Worm (Caenorhabditis elegans): ENCODE data around the gene F54B11.5.

The F54B11.5 gene

ce11 chrX:13633876-13634479 lies 38.1 kb upstream of the F54B11.5 start:
- TF ChIP-seq sox-2 (GFP tag; IDR thresholded peaks at IDR 0.05) (no peak), unc-42 (tag; optimal IDR thresholded peaks at IDR 0.05) (peak; percentile 79)

ce11 chrX:13633032-13633431 lies 37.2 kb upstream of the F54B11.5 start:
- TF ChIP-seq T23F11.4 (GFP tag; optimal IDR thresholded peaks at IDR 0.05): no peak

- TF ChIP-seq unc-3 (GFP tag; conservative IDR thresholded peaks at IDR 0.05) (no peak), unc-3 (tag; optimal IDR thresholded peaks at IDR 0.05) (peak; percentile 24), ceh-31 (tag; optimal IDR thresholded peaks at IDR 0.05) (peak; percentile 32), fkh-10 (GFP tag; optimal IDR thresholded peaks at IDR 0.05) (no peak), unc-42 (tag; optimal IDR thresholded peaks at IDR 0.05) (peak; percentile 67)
Observed at ce11 chrX:13632245-13632644, 36.4 kb upstream of the F54B11.5 start.

- no peak for TF ChIP-seq fkh-6 (tag; optimal IDR thresholded peaks at IDR 0.05)
- peak; percentile 82 for TF ChIP-seq unc-42 (tag; optimal IDR thresholded peaks at IDR 0.05)
Observed at ce11 chrX:13631122-13631672, 35.3 kb upstream of the F54B11.5 start, which contains the start of gene nlg-1. TSS of gene nlg-1 (minus strand) at chrX:13631172.

ce11 chrX:13621628-13622027 lies 25.8 kb upstream of the F54B11.5 start, which contains the start of gene Y12A6A.1:
TSS of gene Y12A6A.1 (minus strand) at chrX:13621728.
- TF ChIP-seq K09A11.1 (tag; optimal IDR thresholded peaks at IDR 0.05; ENCODE audit: insufficient read depth): no peak
- TF ChIP-seq tbx-2 (tag; optimal IDR thresholded peaks at IDR 0.05): no peak
- TF ChIP-seq fkh-6 (tag; optimal IDR thresholded peaks at IDR 0.05): no peak
- no peak for TF ChIP-seq tbx-7 (tag; optimal IDR thresholded peaks at IDR 0.05)
- no peak for TF ChIP-seq pax-1 (tag; optimal IDR thresholded peaks at IDR 0.05)
- TF ChIP-seq pag-3 (tag; optimal IDR thresholded peaks at IDR 0.05; ENCODE audit: borderline replicate concordance): no peak
- no peak for TF ChIP-seq unc-55 (GFP tag; optimal IDR thresholded peaks at IDR 0.05)
- no peak for TF ChIP-seq ceh-9 (tag; optimal IDR thresholded peaks at IDR 0.05)
- no peak for TF ChIP-seq npax-4 (tag; optimal IDR thresholded peaks at IDR 0.05)
- no peak for TF ChIP-seq hlh-6 (tag; optimal IDR thresholded peaks at IDR 0.05)
- no peak for TF ChIP-seq Y22D7AL.16 (tag; optimal IDR thresholded peaks at IDR 0.05)
- no peak for TF ChIP-seq sdc-2 (tag; optimal IDR thresholded peaks at IDR 0.05)
- TF ChIP-seq mec-3 (tag; optimal IDR thresholded peaks at IDR 0.05; ENCODE audit: borderline replicate concordance): no peak
- no peak for TF ChIP-seq gmeb-2 (tag; optimal IDR thresholded peaks at IDR 0.05)
- no peak for TF ChIP-seq ceh-30 (tag; optimal IDR thresholded peaks at IDR 0.05)
- TF ChIP-seq ets-4 (tag; optimal IDR thresholded peaks at IDR 0.05): no peak
- no peak for TF ChIP-seq pha-4 (tag; optimal IDR thresholded peaks at IDR 0.05)
- no peak for TF ChIP-seq ceh-6 (GFP tag; optimal IDR thresholded peaks at IDR 0.05)

ce11 chrX:13618574-13618973 lies 22.7 kb upstream of the F54B11.5 start, which contains the start of gene nlp-53:
TSS of gene nlp-53 (plus strand) at chrX:13618874.
- TF ChIP-seq ceh-22 (tag; optimal IDR thresholded peaks at IDR 0.05) (no peak), ztf-16 (tag; optimal IDR thresholded peaks at IDR 0.05) (no peak), pha-4 (tag; optimal IDR thresholded peaks at IDR 0.05) (no peak), hlh-8 (tag; optimal IDR thresholded peaks at IDR 0.05) (no peak), lim-6 (tag; optimal IDR thresholded peaks at IDR 0.05) (no peak), madf-2 (tag; optimal IDR thresholded peaks at IDR 0.05) (no peak), ceh-31 (tag; optimal IDR thresholded peaks at IDR 0.05) (no peak), fkh-6 (tag; optimal IDR thresholded peaks at IDR 0.05) (no peak)

ce11 chrX:13615181-13615580 lies 19.3 kb upstream of the F54B11.5 start:
- no peak for TF ChIP-seq unc-86 (tag; optimal IDR thresholded peaks at IDR 0.05)
- TF ChIP-seq npax-4 (tag; optimal IDR thresholded peaks at IDR 0.05): no peak
- TF ChIP-seq elt-2 (tag; optimal IDR thresholded peaks at IDR 0.05): no peak
- no peak for TF ChIP-seq lim-6 (tag; optimal IDR thresholded peaks at IDR 0.05)
- TF ChIP-seq pax-1 (tag; optimal IDR thresholded peaks at IDR 0.05): no peak
- no peak for TF ChIP-seq unc-3 (GFP tag; conservative IDR thresholded peaks at IDR 0.05)
- TF ChIP-seq unc-3 (tag; optimal IDR thresholded peaks at IDR 0.05): no peak
- no peak for TF ChIP-seq ceh-22 (tag; optimal IDR thresholded peaks at IDR 0.05)
- TF ChIP-seq pha-4 (tag; optimal IDR thresholded peaks at IDR 0.05): no peak
- no peak for TF ChIP-seq ceh-18 (tag; optimal IDR thresholded peaks at IDR 0.05)
- no peak for TF ChIP-seq hlh-13 (GFP tag; optimal IDR thresholded peaks at IDR 0.05)
- no peak for TF ChIP-seq lin-11 (tag; optimal IDR thresholded peaks at IDR 0.05)
- no peak for TF ChIP-seq hlh-8 (tag; optimal IDR thresholded peaks at IDR 0.05)
- no peak for TF ChIP-seq C38D4.7 (GFP tag; optimal IDR thresholded peaks at IDR 0.05)
- TF ChIP-seq rnt-1 (tag; optimal IDR thresholded peaks at IDR 0.05): no peak
- TF ChIP-seq ceh-30 (tag; optimal IDR thresholded peaks at IDR 0.05): no peak
